Comparison of ENCODE assay signal across 1 worm cellular context in the genomic region with DNA sequence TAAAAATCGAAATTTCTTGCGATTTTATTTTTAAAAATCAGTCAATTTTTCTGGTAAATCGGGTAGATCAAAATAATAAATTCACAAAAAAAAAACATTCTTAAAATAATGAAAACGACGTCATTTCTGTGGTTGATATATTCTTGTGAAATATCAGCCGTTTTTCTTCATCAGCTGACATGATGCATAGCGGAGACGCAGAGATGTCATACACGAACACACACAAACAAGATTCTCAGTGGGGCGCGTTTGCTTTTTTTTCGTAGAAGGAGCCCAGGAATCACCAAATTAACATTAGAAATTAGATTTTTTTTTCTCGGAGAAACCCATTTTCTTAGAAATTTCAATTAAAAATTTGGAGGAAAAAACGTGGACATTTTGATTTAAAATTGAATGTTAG.
TF ChIP-seq lines count a peak whose summit lies in the region.

No protein-coding gene starts in this region.

TF ChIP-seq in whole organism, L4 larva, 104 proteins besides CTCF, POLR2A, EP300 and RAD21 (continued from another document):
- TF ChIP-seq pha-4 (GFP tag; IDR thresholded peaks at IDR 0.05; lab: Robert Waterston, UW): peak; percentile 18; the same call in 1 of the 2 replicates
- TF ChIP-seq pha-4 (tag; optimal IDR thresholded peaks at IDR 0.05; lab: Kevin White, UChicago): peak; percentile 89
- TF ChIP-seq tra-1 (GFP tag; IDR thresholded peaks at IDR 0.05; lab: Robert Waterston, UW): no peak
- no peak for TF ChIP-seq Y105C5A.15 (GFP tag; IDR thresholded peaks at IDR 0.05; lab: Robert Waterston, UW)
- peak; percentile 77 for TF ChIP-seq hmg-1.1 (GFP tag; IDR thresholded peaks at IDR 0.05; lab: Robert Waterston, UW)
- TF ChIP-seq zag-1 (tag; optimal IDR thresholded peaks at IDR 0.05; lab: Kevin White, UChicago): no peak
- peak; percentile 74 for TF ChIP-seq nhr-6 (tag; optimal IDR thresholded peaks at IDR 0.05; lab: Kevin White, UChicago)
- TF ChIP-seq mes-2 (tag; optimal IDR thresholded peaks at IDR 0.05; lab: Kevin White, UChicago; ENCODE audit: poor library complexity, severe bottlenecking): peak; percentile 84
